Fruit fly (Drosophila melanogaster) whole organism, embryonic: ENCODE results near the gene CG14183.

Source experiments
- Atf3 ChIP-seq: fragments of 200-800 bp; sonication (Bioruptor generic); optimal IDR thresholded peaks from 3 replicates; lab custom pipeline; 2016; ENCODE audit warnings: missing biosample characterization, missing genetic modification characterization
- CG10366 ChIP-seq: fragments of 200-800 bp; sonication (Bioruptor generic); IDR thresholded peaks from 2 replicates; pipeline ENCODE4 v1.3.6; 2022; ENCODE audit warnings: missing biosample characterization, missing genetic modification characterization
- CG10654 ChIP-seq: fragments of 200-800 bp; sonication (Bioruptor generic); optimal IDR thresholded peaks from 2 replicates; lab custom pipeline; 2016; ENCODE audit warnings: missing biosample characterization, missing genetic modification characterization
- CG11398 ChIP-seq: fragments of 200-800 bp; sonication (Bioruptor generic); optimal IDR thresholded peaks from 2 replicates; lab custom pipeline; 2016; ENCODE audit warnings: missing biosample characterization, missing genetic modification characterization
- CG11504 ChIP-seq: fragments of 200-800 bp; sonication (Bioruptor generic); optimal IDR thresholded peaks from 3 replicates; lab custom pipeline; 2019; ENCODE audit warnings: missing biosample characterization, mild to moderate bottlenecking, missing genetic modification characterization, moderate library complexity
- CG12104 ChIP-seq: fragments of 200-800 bp; sonication (Bioruptor generic); optimal IDR thresholded peaks from 3 replicates; lab custom pipeline; 2016; ENCODE audit warnings: missing biosample characterization, missing genetic modification characterization
- CG14050 ChIP-seq: fragments of 200-800 bp; sonication (Bioruptor generic); IDR thresholded peaks from 3 replicates; pipeline ENCODE4 v1.3.6; 2022; ENCODE audit warnings: missing biosample characterization, missing genetic modification characterization
- CG14441 ChIP-seq: fragments of 200-800 bp; sonication (Bioruptor generic); IDR thresholded peaks from 2 replicates; pipeline ENCODE4 v1.3.6; 2022; ENCODE audit warnings: missing biosample characterization, missing genetic modification characterization
- CG18011 ChIP-seq: fragments of 200-800 bp; sonication (Bioruptor generic); optimal IDR thresholded peaks from 2 replicates; lab custom pipeline; 2017; ENCODE audit warnings: missing biosample characterization, missing genetic modification characterization, mild to moderate bottlenecking, moderate library complexity, missing genotype
- CG2129 ChIP-seq: fragments of 200-800 bp; sonication (Bioruptor generic); IDR thresholded peaks from 2 replicates; pipeline ENCODE4 v1.3.6; 2022; ENCODE audit warnings: missing biosample characterization, missing genetic modification characterization; ENCODE audit not compliant: partially characterized antibody
- CG2678 ChIP-seq: fragments of 200-800 bp; sonication (Bioruptor generic); optimal IDR thresholded peaks from 3 replicates; lab custom pipeline; 2019; ENCODE audit warnings: missing biosample characterization, mild to moderate bottlenecking, missing genetic modification characterization, moderate library complexity
- CG30020 ChIP-seq: fragments of 200-800 bp; optimal IDR thresholded peaks from 2 replicates; lab custom pipeline; 2019; ENCODE audit warnings: missing biosample characterization, mild to moderate bottlenecking, missing genetic modification characterization, moderate library complexity
- CG34422 ChIP-seq: fragments of 200-800 bp; sonication (Bioruptor generic); IDR thresholded peaks from 3 replicates; pipeline ENCODE4 v1.3.6; 2022; ENCODE audit warnings: missing biosample characterization, missing genetic modification characterization
- CG5180 ChIP-seq: fragments of 200-800 bp; sonication (Bioruptor generic); optimal IDR thresholded peaks from 3 replicates; lab custom pipeline; 2017; ENCODE audit warnings: missing biosample characterization, missing genetic modification characterization, mild to moderate bottlenecking, moderate library complexity, missing genetic modification reagents
- CG6654 ChIP-seq: fragments of 200-800 bp; sonication (Bioruptor generic); optimal IDR thresholded peaks from 2 replicates; lab custom pipeline; 2017; ENCODE audit warnings: missing biosample characterization, mild to moderate bottlenecking, missing genetic modification characterization
- CG6689 ChIP-seq: fragments of 200-800 bp; sonication (Bioruptor generic); IDR thresholded peaks from 2 replicates; pipeline ENCODE4 v1.3.6; 2022; ENCODE audit warnings: missing biosample characterization, missing genetic modification characterization
- CG9437 ChIP-seq: fragments of 200-800 bp; sonication (Bioruptor generic); optimal IDR thresholded peaks from 2 replicates; lab custom pipeline; 2018; ENCODE audit warnings: missing biosample characterization, mild to moderate bottlenecking, missing genetic modification characterization
- CG9727 ChIP-seq: fragments of 200-800 bp; sonication (Bioruptor generic); optimal IDR thresholded peaks from 3 replicates; lab custom pipeline; 2017; ENCODE audit warnings: missing biosample characterization, mild to moderate bottlenecking, missing genetic modification characterization
- CG9932 ChIP-seq: fragments of 200-800 bp; sonication (Bioruptor generic); IDR thresholded peaks from 2 replicates; pipeline ENCODE4 v1.3.6; 2022; ENCODE audit warnings: missing biosample characterization, missing genetic modification characterization
- Dref ChIP-seq: fragments of 200-800 bp; sonication (Bioruptor generic); IDR thresholded peaks from 2 replicates; pipeline ENCODE4 v1.3.6; 2022; ENCODE audit warnings: missing biosample characterization, missing genetic modification characterization
- Gug ChIP-seq: fragments of 200-800 bp; sonication (Bioruptor generic); IDR thresholded peaks from 4 replicates; pipeline ENCODE4 v1.3.6; 2022; ENCODE audit warnings: missing biosample characterization, missing genetic modification characterization
- H2.0 ChIP-seq: fragments of 200-800 bp; sonication (Bioruptor generic); IDR thresholded peaks from 2 replicates; pipeline ENCODE4 v1.3.6; 2022; ENCODE audit warnings: missing biosample characterization, missing genetic modification characterization
- HLH4C ChIP-seq: fragments of 200-800 bp; sonication (Bioruptor generic); IDR thresholded peaks from 3 replicates; pipeline ENCODE4 v1.3.6; 2022; ENCODE audit warnings: missing biosample characterization, missing genetic modification characterization; ENCODE audit not compliant: partially characterized antibody
- HmgD ChIP-seq: fragments of 200-800 bp; sonication (Bioruptor generic); optimal IDR thresholded peaks from 3 replicates; lab custom pipeline; 2016; ENCODE audit warnings: missing biosample characterization, missing genetic modification characterization
- Hr39 ChIP-seq: fragments of >200 bp; optimal IDR thresholded peaks from 2 replicates; lab custom pipeline; 2017
- Lim3 ChIP-seq: fragments of 200-800 bp; sonication (Bioruptor generic); IDR thresholded peaks from 2 replicates; pipeline ENCODE4 v1.3.6; 2022; ENCODE audit warnings: missing biosample characterization, missing genetic modification characterization
- Pdp1 ChIP-seq, 2 experiments: fragments of 200-800 bp; sonication (Bioruptor generic); optimal IDR thresholded peaks; 3 replicates each; lab custom pipeline; 2016; ENCODE audit warnings: missing biosample characterization in 2 of 2, missing genetic modification characterization in 2 of 2, mild to moderate bottlenecking in 1 of 2, moderate library complexity in 1 of 2
- Rfx ChIP-seq: fragments of 200-800 bp; sonication (Bioruptor generic); IDR thresholded peaks from 2 replicates; pipeline ENCODE4 v1.3.6; 2022; ENCODE audit warnings: missing biosample characterization, missing genetic modification characterization
- bowl ChIP-seq: fragments of 200-800 bp; sonication (Bioruptor generic); IDR thresholded peaks from 2 replicates; pipeline ENCODE4 v1.3.6; 2022; ENCODE audit warnings: missing biosample characterization, missing genetic modification characterization
- cad ChIP-seq: fragments of >200 bp; optimal IDR thresholded peaks from 2 replicates; lab custom pipeline; 2017; ENCODE audit warnings: missing biosample characterization, missing genetic modification characterization
- dati ChIP-seq: fragments of 200-800 bp; sonication (Bioruptor generic); IDR thresholded peaks from 2 replicates; pipeline ENCODE4 v1.3.6; 2022; ENCODE audit warnings: missing biosample characterization, missing genetic modification characterization
- dmrt99B ChIP-seq: fragments of 200-800 bp; sonication (Bioruptor generic); optimal IDR thresholded peaks from 2 replicates; lab custom pipeline; 2018; ENCODE audit warnings: missing biosample characterization, mild to moderate bottlenecking, missing genetic modification characterization, moderate library complexity
- en ChIP-seq: fragments of 200-800 bp; sonication (Bioruptor generic); optimal IDR thresholded peaks from 2 replicates; lab custom pipeline; 2016; ENCODE audit warnings: missing biosample characterization, missing genetic modification characterization
- gcm ChIP-seq: fragments of 200-800 bp; sonication (Bioruptor generic); optimal IDR thresholded peaks from 2 replicates; lab custom pipeline; 2019; ENCODE audit warnings: missing biosample characterization, mild to moderate bottlenecking, missing genetic modification characterization, moderate library complexity
- gsb-n ChIP-seq: fragments of 200-800 bp; sonication (Bioruptor generic); optimal IDR thresholded peaks from 3 replicates; lab custom pipeline; 2018; ENCODE audit warnings: missing biosample characterization, mild to moderate bottlenecking, missing genetic modification characterization
- gt ChIP-seq: fragments of 200-800 bp; sonication (Bioruptor generic); IDR thresholded peaks from 2 replicates; pipeline ENCODE4 v1.3.6; 2022; ENCODE audit warnings: missing biosample characterization, missing genetic modification characterization
- hbn ChIP-seq: fragments of 200-800 bp; sonication (Bioruptor generic); IDR thresholded peaks from 2 replicates; pipeline ENCODE4 v1.3.6; 2022; ENCODE audit warnings: missing biosample characterization, missing genetic modification characterization; ENCODE audit not compliant: partially characterized antibody
- her ChIP-seq: fragments of 200-800 bp; sonication (Bioruptor generic); optimal IDR thresholded peaks from 2 replicates; lab custom pipeline; 2016; ENCODE audit warnings: missing biosample characterization, missing genetic modification characterization
- hth ChIP-seq: fragments of >200 bp; optimal IDR thresholded peaks from 2 replicates; lab custom pipeline; 2017; ENCODE audit warnings: inconsistent platforms
- klu ChIP-seq: fragments of 200-800 bp; sonication (Bioruptor generic); IDR thresholded peaks from 2 replicates; pipeline ENCODE4 v1.3.6; 2022; ENCODE audit warnings: missing biosample characterization, missing genetic modification characterization
- kni ChIP-seq: fragments of 200-800 bp; sonication (Bioruptor generic); optimal IDR thresholded peaks from 3 replicates; lab custom pipeline; 2017; ENCODE audit warnings: mild to moderate bottlenecking, missing biosample characterization, missing genetic modification reagents, missing genetic modification characterization
- lbe ChIP-seq: fragments of 200-800 bp; sonication (Bioruptor generic); optimal IDR thresholded peaks from 2 replicates; lab custom pipeline; 2016; ENCODE audit warnings: missing biosample characterization, mild to moderate bottlenecking, missing genetic modification characterization
- mam ChIP-seq: fragments of 200-800 bp; sonication (Bioruptor generic); optimal IDR thresholded peaks from 3 replicates; lab custom pipeline; 2016; ENCODE audit warnings: missing biosample characterization, missing genetic modification characterization
- prd ChIP-seq, 3 experiments: fragments of >200 bp in 2 of 3; fragments of 200-800 bp in 1 of 3; sonication (Bioruptor generic) in 1 of 3; optimal IDR thresholded peaks in 2 of 3; IDR thresholded peaks in 1 of 3; 2 replicates in 2 of 3; 3 replicates in 1 of 3; pipeline versions ENCODE4 v1.3.6 to Lab custom; 2017 to 2022; ENCODE audit warnings: missing biosample characterization in 1 of 3, missing genetic modification characterization in 1 of 3
- row ChIP-seq: fragments of 200-800 bp; sonication (Bioruptor generic); IDR thresholded peaks from 3 replicates; pipeline ENCODE4 v1.3.6; 2022; ENCODE audit warnings: missing biosample characterization, missing genetic modification characterization
- scrt ChIP-seq: fragments of 200-800 bp; sonication (Bioruptor generic); optimal IDR thresholded peaks from 2 replicates; lab custom pipeline; 2018; ENCODE audit warnings: missing biosample characterization, mild to moderate bottlenecking, missing genetic modification characterization, moderate library complexity
- sob ChIP-seq: fragments of 200-800 bp; sonication (Bioruptor generic); IDR thresholded peaks from 2 replicates; pipeline ENCODE4 v1.3.6; 2022; ENCODE audit warnings: missing biosample characterization, missing genetic modification characterization
- unc-4 ChIP-seq: fragments of 200-800 bp; sonication (Bioruptor generic); IDR thresholded peaks from 2 replicates; pipeline ENCODE4 v1.3.6; 2022; ENCODE audit warnings: missing biosample characterization, missing genetic modification characterization; ENCODE audit not compliant: partially characterized antibody
- unpg ChIP-seq: fragments of 200-800 bp; sonication (Bioruptor generic); optimal IDR thresholded peaks from 3 replicates; lab custom pipeline; 2018; ENCODE audit warnings: missing biosample characterization, mild to moderate bottlenecking, missing genetic modification characterization, moderate library complexity
- yki ChIP-seq: fragments of >200 bp; optimal IDR thresholded peaks from 3 replicates; lab custom pipeline; 2018

Gene CG14183

DNA sequence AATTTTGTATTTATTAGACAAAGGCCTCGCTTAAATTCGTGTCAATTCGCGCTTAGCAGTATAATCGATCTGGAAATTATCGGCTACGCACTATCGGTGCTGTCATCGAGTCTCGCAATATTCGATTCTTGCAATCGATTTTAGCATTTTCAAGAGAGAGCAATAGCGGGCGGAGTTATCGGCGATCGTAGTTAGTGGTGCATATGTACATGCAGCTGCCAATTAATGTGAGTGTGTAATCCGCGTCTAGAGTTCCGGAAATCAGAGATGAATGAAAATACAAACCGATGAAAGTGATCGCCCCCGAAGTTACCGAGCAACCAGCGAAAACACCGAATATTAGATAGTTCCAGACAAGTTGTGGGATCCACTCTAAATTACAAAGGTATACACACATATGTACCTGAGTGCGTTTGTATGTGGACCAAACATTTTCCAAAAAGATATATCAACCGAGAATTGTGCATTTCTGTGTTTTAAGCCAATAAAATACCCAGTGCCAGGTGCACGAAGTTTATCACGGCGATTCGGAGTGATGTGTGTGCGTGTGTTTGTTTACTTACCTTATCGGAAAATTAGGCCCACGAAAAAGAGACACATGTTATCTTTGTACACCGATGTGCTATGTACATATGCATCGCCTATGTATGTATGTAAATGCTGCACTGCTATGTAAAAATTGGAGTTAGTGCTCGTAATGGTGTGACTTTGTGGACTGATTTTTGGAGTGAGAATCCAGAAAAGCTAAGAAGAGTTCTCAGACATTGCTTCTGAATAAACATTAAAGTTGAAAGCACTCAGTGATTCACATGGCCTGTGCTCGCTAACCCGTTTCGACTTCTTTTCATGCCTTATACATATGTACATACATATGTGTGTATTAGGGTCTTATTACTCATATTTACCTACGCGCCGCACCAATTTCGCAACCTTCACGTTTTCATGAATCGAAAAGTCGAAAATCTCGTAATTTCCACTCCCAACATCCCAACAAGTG, 21.1 kb downstream of the CG14183 start (continued):
- TF ChIP-seq Dref (GFP tag; lab: Robert Waterston, UW) = peak; percentile 96
- no peak for TF ChIP-seq Rfx (GFP tag; lab: Robert Waterston, UW)
- peak; percentile 63; the same call in 1 of the 3 replicates for TF ChIP-seq CG34422 (GFP tag; lab: Robert Waterston, UW)
- TF ChIP-seq CG9437 (GFP tag; lab: Kevin White, UChicago) = no peak
- TF ChIP-seq CG14050 (GFP tag; lab: Robert Waterston, UW) = no peak
- no peak for TF ChIP-seq HmgD (GFP tag; lab: Kevin White, UChicago)
- TF ChIP-seq hth (lab: Kevin White, UChicago) = no peak
- TF ChIP-seq Hr39 = no peak
- TF ChIP-seq her (GFP tag; lab: Kevin White, UChicago) = no peak
- peak; percentile 78 for TF ChIP-seq unc-4 (GFP tag; lab: Robert Waterston, UW)
- TF ChIP-seq Gug (GFP tag; lab: Robert Waterston, UW) = no peak
- no peak for TF ChIP-seq lbe
- no peak for TF ChIP-seq CG11504
- TF ChIP-seq klu = no peak
- no peak for TF ChIP-seq CG10366 (GFP tag; lab: Robert Waterston, UW)
- no peak for TF ChIP-seq CG12104 (GFP tag; lab: Kevin White, UChicago)
- TF ChIP-seq mam (GFP tag; lab: Kevin White, UChicago) = no peak
- no peak for TF ChIP-seq Lim3 (GFP tag; lab: Robert Waterston, UW)
- TF ChIP-seq CG2129 = peak; percentile 76
- no peak for TF ChIP-seq dati (GFP tag; lab: Robert Waterston, UW)
- no peak for TF ChIP-seq gt (GFP tag; lab: Robert Waterston, UW)
- TF ChIP-seq CG9932 = no peak
- TF ChIP-seq sob (GFP tag; lab: Robert Waterston, UW) = no peak
- peak; percentile 29 for TF ChIP-seq CG5180
- peak; percentile 100 for TF ChIP-seq HLH4C
- no peak for TF ChIP-seq yki (lab: Kevin White, UChicago)
- TF ChIP-seq CG18011 = no peak
- TF ChIP-seq row (GFP tag; lab: Robert Waterston, UW) = no peak; the same call in 2 of the 3 replicates
- TF ChIP-seq gsb-n = no peak
- TF ChIP-seq H2.0 (GFP tag; lab: Robert Waterston, UW) = no peak
- TF ChIP-seq bowl = no peak
- no peak for TF ChIP-seq CG9727 (GFP tag; lab: Kevin White, UChicago)
- TF ChIP-seq kni = peak; percentile 90
- TF ChIP-seq CG6654 (GFP tag; lab: Kevin White, UChicago) = no peak
- no peak for TF ChIP-seq dmrt99B (tag; lab: Kevin White, UChicago)
- TF ChIP-seq Atf3 (GFP tag; lab: Kevin White, UChicago) = no peak
- TF ChIP-seq cad (GFP tag; lab: Kevin White, UChicago) = no peak
- TF ChIP-seq CG10654 (GFP tag; lab: Kevin White, UChicago) = no peak
- no peak for TF ChIP-seq unpg (GFP tag; lab: Kevin White, UChicago)
- no peak for TF ChIP-seq CG14441 (GFP tag; lab: Robert Waterston, UW)
- TF ChIP-seq CG6689 (GFP tag; lab: Robert Waterston, UW) = no peak
- TF ChIP-seq gcm (GFP tag; lab: Kevin White, UChicago) = no peak
- no peak for TF ChIP-seq prd (optimal IDR thresholded peaks at IDR 0.05; lab: Kevin White, UChicago)
- TF ChIP-seq prd (GFP tag; IDR thresholded peaks at IDR 0.05; lab: Robert Waterston, UW) = no peak
- TF ChIP-seq CG30020 (tag; lab: Kevin White, UChicago) = peak; percentile 51
- peak; percentile 82 for TF ChIP-seq hbn (GFP tag; lab: Robert Waterston, UW)
- TF ChIP-seq CG2678 (tag; lab: Kevin White, UChicago) = no peak
- TF ChIP-seq en (GFP tag; lab: Kevin White, UChicago) = no peak
- peak in 1 of 2 experiments; percentile 42 for TF ChIP-seq Pdp1 (GFP tag; optimal IDR thresholded peaks at IDR 0.05; lab: Kevin White, UChicago)
- TF ChIP-seq scrt (GFP tag; lab: Kevin White, UChicago) = no peak
- no peak for TF ChIP-seq CG11398 (GFP tag; lab: Kevin White, UChicago)
